Worm (Caenorhabditis elegans) whole organism, early embryonic: ENCODE results near the gene lury-1.

Experiments
- B0310.2 ChIP-seq: sonication (generic microtip); optimal IDR thresholded peaks from 2 replicates; lab custom pipeline; 2016; ENCODE audit warnings: mild to moderate bottlenecking, missing genetic modification characterization, missing compliant biosample characterization
- ama-1 ChIP-seq: fragments of 150-350 bp; optimal IDR thresholded peaks from 2 replicates; lab custom pipeline; 2014
- ets-7 ChIP-seq: sonication (generic microtip); optimal IDR thresholded peaks from 2 replicates; lab custom pipeline; 2016; ENCODE audit warnings: missing genotype, missing genetic modification characterization, missing compliant biosample characterization
- hmbx-1 ChIP-seq: sonication (generic microtip); optimal IDR thresholded peaks from 2 replicates; lab custom pipeline; 2016; ENCODE audit warnings: mild to moderate bottlenecking, missing genetic modification characterization, missing compliant biosample characterization
- pes-1 ChIP-seq: fragments of 200-800 bp; sonication (Bioruptor generic); IDR thresholded peaks from 2 replicates; pipeline ENCODE4 v1.3.6; 2022; ENCODE audit warnings: missing genetic modification reagents, missing genetic modification characterization, missing compliant biosample characterization
- scrt-1 ChIP-seq: fragments of 200-800 bp; sonication (Bioruptor generic); IDR thresholded peaks from 2 replicates; pipeline ENCODE4 v1.3.6; 2022; ENCODE audit warnings: missing genetic modification characterization, missing compliant biosample characterization
- sea-1 ChIP-seq: fragments of 200-800 bp; sonication (Bioruptor generic); conservative IDR thresholded peaks from 2 replicates; pipeline ENCODE4 v1.3.6; 2022; ENCODE audit warnings: missing genetic modification characterization, missing compliant biosample characterization

DNA sequence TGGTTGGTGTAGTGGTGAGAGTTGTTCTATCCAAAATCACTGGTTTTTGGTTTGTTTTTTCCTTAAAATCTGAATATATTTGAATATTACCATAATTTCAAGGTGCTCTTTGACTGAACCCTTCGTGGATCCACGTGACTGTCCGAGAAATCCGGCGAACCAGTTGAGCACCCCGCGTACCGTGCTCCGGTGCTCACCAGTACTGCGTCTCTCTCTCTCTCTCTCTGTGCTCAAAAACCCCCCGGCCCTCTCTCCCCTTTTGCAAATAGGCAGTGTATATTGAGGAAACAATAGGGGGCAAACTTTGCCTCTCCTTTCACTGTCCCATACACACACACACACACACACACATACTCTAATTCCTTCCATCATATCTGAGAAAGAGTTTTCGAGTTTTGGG is 36.3 kb upstream of the lury-1 start:
- TF ChIP-seq ama-1 (lab: Kevin White, UChicago), result no peak
- TF ChIP-seq ets-7 (tag; lab: Kevin White, UChicago), result no peak
- TF ChIP-seq sea-1 (GFP tag; lab: Robert Waterston, UW), result no peak
- no peak for TF ChIP-seq scrt-1 (GFP tag; lab: Robert Waterston, UW)
- TF ChIP-seq hmbx-1, result no peak
- no peak for TF ChIP-seq B0310.2 (tag; lab: Kevin White, UChicago)
- no peak for TF ChIP-seq pes-1 (GFP tag; lab: Robert Waterston, UW)
